Worm (Caenorhabditis elegans) whole organism, L4 larva: Measurements from ENCODE around the gene F28H6.4.
A peak's percentile ranks its signal among the peaks of the same experiment; 100 is the strongest.

Experiments used
- D1046.2 ChIP-seq: fragments of 200-800 bp; sonication (Bioruptor generic); IDR thresholded peaks from 2 replicates; pipeline ENCODE4 v1.3.6; 2022; ENCODE audit warnings: missing genetic modification characterization, missing compliant biosample characterization
- R02D3.7 ChIP-seq: fragments of 150-350 bp; sonication (generic microtip); optimal IDR thresholded peaks from 3 replicates; lab custom pipeline; 2014; ENCODE audit warnings: missing biosample characterization, missing genetic modification characterization
- T26A8.4 ChIP-seq: fragments of 200-800 bp; sonication (Bioruptor generic); IDR thresholded peaks from 2 replicates; pipeline ENCODE4 v1.3.6; 2022; ENCODE audit warnings: missing genetic modification characterization, missing compliant biosample characterization
- Y48G9A.11 ChIP-seq: fragments of 200-800 bp; sonication (Bioruptor generic); IDR thresholded peaks from 2 replicates; pipeline ENCODE4 v1.3.6; 2022; ENCODE audit warnings: missing genetic modification reagents, missing genetic modification characterization, missing compliant biosample characterization
- ZK546.5 ChIP-seq, 2 experiments: sonication (generic microtip); optimal IDR thresholded peaks; 2 replicates each; lab custom pipeline; 2017; ENCODE audit warnings: missing biosample characterization in 2 of 2, missing genetic modification characterization in 2 of 2
- aha-1 ChIP-seq: fragments of 150-350 bp; peaks from one replicate; lab custom pipeline; 2014; ENCODE audit warnings: missing biosample characterization, missing genetic modification characterization
- aly-2 ChIP-seq: sonication (generic microtip); optimal IDR thresholded peaks from 2 replicates; lab custom pipeline; 2018; ENCODE audit warnings: missing biosample characterization, missing genetic modification characterization
- arid-1 ChIP-seq: fragments of 200-800 bp; sonication (Bioruptor generic); conservative IDR thresholded peaks from 2 replicates; pipeline ENCODE4 v1.3.6; 2022; ENCODE audit warnings: missing genetic modification reagents, missing genetic modification characterization, missing compliant biosample characterization
- attf-4 ChIP-seq: sonication (generic microtip); optimal IDR thresholded peaks from 3 replicates; lab custom pipeline; 2017; ENCODE audit warnings: missing biosample characterization, missing genetic modification characterization
- ceh-20 ChIP-seq: fragments of 200-800 bp; sonication (Bioruptor generic); IDR thresholded peaks from 2 replicates; pipeline ENCODE4 v1.3.6; 2022; ENCODE audit warnings: missing genetic modification reagents, missing genetic modification characterization, missing compliant biosample characterization
- ceh-44 ChIP-seq: fragments of 200-800 bp; sonication (Bioruptor generic); IDR thresholded peaks from 2 replicates; pipeline ENCODE4 v1.3.6; 2022; ENCODE audit warnings: missing genetic modification reagents, missing genetic modification characterization, missing compliant biosample characterization
- ces-1 ChIP-seq: fragments of 150-350 bp; sonication (generic microtip); optimal IDR thresholded peaks from 4 replicates; lab custom pipeline; 2014; ENCODE audit warnings: missing biosample characterization, missing genetic modification reagents, missing genetic modification characterization
- ctbp-1 ChIP-seq: fragments of 200-800 bp; sonication (Bioruptor generic); IDR thresholded peaks from 2 replicates; pipeline ENCODE4 v1.3.6; 2022; ENCODE audit warnings: missing genetic modification reagents, missing genetic modification characterization, missing compliant biosample characterization
- daf-16 ChIP-seq, 3 experiments: sonication (generic microtip); optimal IDR thresholded peaks; 2 replicates each; lab custom pipeline; 2016 to 2017; ENCODE audit warnings: missing genetic modification characterization in 3 of 3, missing genetic modification reagents in 3 of 3, mild to moderate bottlenecking in 2 of 3, missing compliant biosample characterization in 2 of 3, missing biosample characterization in 1 of 3, moderate library complexity in 1 of 3
- daf-19 ChIP-seq: fragments of 200-800 bp; sonication (Bioruptor generic); conservative IDR thresholded peaks from 2 replicates; pipeline ENCODE4 v1.3.6; 2022; ENCODE audit warnings: missing genetic modification characterization, missing compliant biosample characterization
- dmd-6 ChIP-seq: fragments of 200-800 bp; sonication (Bioruptor generic); IDR thresholded peaks from 2 replicates; pipeline ENCODE4 v1.3.6; 2022; ENCODE audit warnings: missing genetic modification reagents, missing genetic modification characterization, missing compliant biosample characterization
- dmd-8 ChIP-seq: fragments of 200-800 bp; sonication (Bioruptor generic); IDR thresholded peaks from 2 replicates; pipeline ENCODE4 v1.3.6; 2022; ENCODE audit warnings: missing genetic modification characterization, missing compliant biosample characterization
- dmd-9 ChIP-seq: fragments of 200-800 bp; sonication (Bioruptor generic); IDR thresholded peaks from 2 replicates; pipeline ENCODE4 v1.3.6; 2022; ENCODE audit warnings: missing genetic modification reagents, missing genetic modification characterization, missing compliant biosample characterization
- duxl-1 ChIP-seq: sonication (generic microtip); optimal IDR thresholded peaks from 2 replicates; lab custom pipeline; 2016; ENCODE audit warnings: mild to moderate bottlenecking, missing genetic modification characterization, moderate library complexity, missing compliant biosample characterization; ENCODE audit not compliant: poor library complexity
- dve-1 ChIP-seq: sonication (generic microtip); optimal IDR thresholded peaks from 2 replicates; lab custom pipeline; 2017; ENCODE audit warnings: antibody characterized with exemption, mild to moderate bottlenecking, missing genetic modification characterization, missing compliant biosample characterization; ENCODE audit not compliant: insufficient read depth
- egl-27 ChIP-seq: sonication (generic microtip); optimal IDR thresholded peaks from 3 replicates; lab custom pipeline; 2017; ENCODE audit warnings: missing biosample characterization, missing genetic modification reagents, missing genetic modification characterization
- egl-43 ChIP-seq: fragments of 200-800 bp; sonication (Bioruptor generic); IDR thresholded peaks from 2 replicates; pipeline ENCODE4 v1.3.6; 2022; ENCODE audit warnings: missing genetic modification reagents, missing genetic modification characterization, missing compliant biosample characterization
- gei-8 ChIP-seq: fragments of 200-800 bp; sonication (Bioruptor generic); optimal IDR thresholded peaks from 2 replicates; lab custom pipeline; 2018; ENCODE audit warnings: mild to moderate bottlenecking, missing genetic modification characterization, missing compliant biosample characterization
- hlh-11 ChIP-seq: fragments of 200-800 bp; sonication (Bioruptor generic); optimal IDR thresholded peaks from 2 replicates; lab custom pipeline; 2018; ENCODE audit warnings: mild to moderate bottlenecking, missing genetic modification characterization, missing compliant biosample characterization
- hmg-1.1 ChIP-seq: fragments of 200-800 bp; sonication (Bioruptor generic); IDR thresholded peaks from 2 replicates; pipeline ENCODE4 v1.3.6; 2022; ENCODE audit warnings: missing genetic modification reagents, missing genetic modification characterization, missing compliant biosample characterization
- lim-7 ChIP-seq: fragments of 200-800 bp; sonication (Bioruptor generic); IDR thresholded peaks from 2 replicates; pipeline ENCODE4 v1.3.6; 2022; ENCODE audit warnings: missing genetic modification characterization, missing compliant biosample characterization
- lin-1 ChIP-seq: fragments of 200-800 bp; sonication (Bioruptor generic); IDR thresholded peaks from 2 replicates; pipeline ENCODE4 v1.3.6; 2022; ENCODE audit warnings: missing genetic modification reagents, missing genetic modification characterization, missing compliant biosample characterization
- lin-13 ChIP-seq: fragments of 150-350 bp; optimal IDR thresholded peaks from 2 replicates; lab custom pipeline; 2014; ENCODE audit warnings: missing biosample characterization, missing genetic modification reagents, missing genetic modification characterization
- lin-38 ChIP-seq: fragments of 200-800 bp; sonication (Bioruptor generic); IDR thresholded peaks from 2 replicates; pipeline ENCODE4 v1.3.6; 2022; ENCODE audit warnings: missing genetic modification reagents, missing genetic modification characterization, missing compliant biosample characterization
- mdl-1 ChIP-seq, 2 experiments: fragments of 150-350 bp in 1 of 2; sonication (generic microtip) in 1 of 2; optimal IDR thresholded peaks; 2 replicates each; lab custom pipeline; 2014 to 2017; ENCODE audit warnings: missing biosample characterization in 2 of 2, missing genetic modification characterization in 2 of 2
- mep-1 ChIP-seq: fragments of 150-350 bp; sonication (generic microtip); optimal IDR thresholded peaks from 3 replicates; lab custom pipeline; 2014; ENCODE audit warnings: missing biosample characterization, missing genetic modification characterization
- mes-2 ChIP-seq: sonication (generic microtip); optimal IDR thresholded peaks from 2 replicates; lab custom pipeline; 2016; ENCODE audit warnings: missing genotype, mild to moderate bottlenecking, missing genetic modification characterization, missing compliant biosample characterization; ENCODE audit not compliant: poor library complexity, severe bottlenecking
- nhr-11 ChIP-seq: fragments of 150-350 bp; optimal IDR thresholded peaks from 2 replicates; lab custom pipeline; 2014; ENCODE audit warnings: missing biosample characterization, missing genetic modification characterization
- nhr-237 ChIP-seq: sonication (generic microtip); optimal IDR thresholded peaks from 2 replicates; lab custom pipeline; 2017; ENCODE audit warnings: missing biosample characterization, missing genetic modification characterization
- nhr-28 ChIP-seq: fragments of 150-350 bp; optimal IDR thresholded peaks from 2 replicates; lab custom pipeline; 2014; ENCODE audit warnings: missing biosample characterization, missing genetic modification characterization
- nhr-48 ChIP-seq: sonication (generic microtip); optimal IDR thresholded peaks from 2 replicates; lab custom pipeline; 2016; ENCODE audit warnings: mild to moderate bottlenecking, missing genetic modification characterization, missing compliant biosample characterization
- nhr-6 ChIP-seq: fragments of 150-350 bp; optimal IDR thresholded peaks from 2 replicates; lab custom pipeline; 2014; ENCODE audit warnings: missing biosample characterization, missing genetic modification characterization
- pha-4 ChIP-seq, 2 experiments: fragments of 150-350 bp in 1 of 2; fragments of 200-800 bp in 1 of 2; sonication (Bioruptor generic) in 1 of 2; IDR thresholded peaks in 1 of 2; optimal IDR thresholded peaks in 1 of 2; 2 replicates each; pipeline versions ENCODE4 v1.3.6 to Lab custom; 2014 to 2022; ENCODE audit warnings: missing genetic modification characterization in 2 of 2, missing genetic modification reagents in 2 of 2, missing biosample characterization in 1 of 2, missing compliant biosample characterization in 1 of 2
- php-3 ChIP-seq: fragments of 200-800 bp; sonication (Bioruptor generic); IDR thresholded peaks from 2 replicates; pipeline ENCODE4 v1.3.6; 2022; ENCODE audit warnings: missing genetic modification reagents, missing genetic modification characterization, missing compliant biosample characterization
- rbr-2 ChIP-seq: sonication (generic microtip); optimal IDR thresholded peaks from 2 replicates; lab custom pipeline; 2016; ENCODE audit warnings: missing genotype, missing genetic modification characterization, missing compliant biosample characterization
- snpc-1.2 ChIP-seq: fragments of 200-800 bp; sonication (Bioruptor generic); IDR thresholded peaks from 2 replicates; pipeline ENCODE4 v1.3.6; 2022; ENCODE audit warnings: missing genetic modification reagents, missing genetic modification characterization, missing compliant biosample characterization
- tra-1 ChIP-seq: fragments of 200-800 bp; sonication (Bioruptor generic); IDR thresholded peaks from 2 replicates; pipeline ENCODE4 v1.3.6; 2022; ENCODE audit warnings: missing genetic modification reagents, missing genetic modification characterization, missing compliant biosample characterization
- unc-62 ChIP-seq, 3 experiments: fragments of 150-350 bp in 1 of 3; sonication (generic microtip); optimal IDR thresholded peaks in 2 of 3; peaks in 1 of 3; 1 replicate in 1 of 3; 2 replicates in 2 of 3; lab custom pipeline; 2014 to 2017; ENCODE audit warnings: missing biosample characterization in 3 of 3, missing genetic modification characterization in 3 of 3, missing genetic modification reagents in 3 of 3, missing genotype in 1 of 3
- vab-7 ChIP-seq: fragments of 200-800 bp; sonication (Bioruptor generic); IDR thresholded peaks from 2 replicates; pipeline ENCODE4 v1.3.6; 2022; ENCODE audit warnings: missing genetic modification reagents, missing genetic modification characterization, missing compliant biosample characterization
- zip-2 ChIP-seq: fragments of 150-350 bp; optimal IDR thresholded peaks from 2 replicates; lab custom pipeline; 2014; ENCODE audit warnings: missing biosample characterization, missing genetic modification characterization
- ztf-7 ChIP-seq: fragments of 150-350 bp; optimal IDR thresholded peaks from 2 replicates; lab custom pipeline; 2014; ENCODE audit warnings: missing biosample characterization, missing genetic modification characterization

Gene F28H6.4

DNA sequence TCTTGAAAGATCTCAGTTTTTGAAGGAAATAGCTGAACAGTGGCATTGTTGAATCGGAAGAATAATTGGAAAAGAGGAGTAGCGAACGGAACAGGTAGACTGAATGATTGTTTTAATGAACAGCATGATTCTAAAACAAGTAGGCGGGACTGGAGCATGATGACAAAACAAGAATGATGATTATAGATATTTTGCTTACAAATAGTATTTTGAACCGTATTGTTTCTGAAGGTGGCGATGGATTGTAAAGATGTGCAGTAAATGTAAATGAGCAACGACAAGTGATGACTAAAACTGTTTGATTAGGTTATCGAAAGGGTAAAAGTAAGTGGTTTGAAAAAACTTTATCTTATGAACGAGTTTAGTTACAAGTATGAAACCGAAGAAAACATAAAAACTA lies 6.6 kb downstream of the F28H6.4 start, which contains the start of gene F28H6.8:
TSS of gene F28H6.8 (minus strand) at position 101 of the 400 bp plus-strand sequence.
- TF ChIP-seq nhr-11 (tag; lab: Kevin White, UChicago) (no peak), unc-62 (GFP tag; optimal IDR thresholded peaks at IDR 0.05 in 1 of 2; lab: Kevin White, UChicago) (peak in 1 of 2 experiments; percentile 71), unc-62 (tag; optimal IDR thresholded peaks at IDR 0.05; lab: Kevin White, UChicago) (no peak)

DNA sequence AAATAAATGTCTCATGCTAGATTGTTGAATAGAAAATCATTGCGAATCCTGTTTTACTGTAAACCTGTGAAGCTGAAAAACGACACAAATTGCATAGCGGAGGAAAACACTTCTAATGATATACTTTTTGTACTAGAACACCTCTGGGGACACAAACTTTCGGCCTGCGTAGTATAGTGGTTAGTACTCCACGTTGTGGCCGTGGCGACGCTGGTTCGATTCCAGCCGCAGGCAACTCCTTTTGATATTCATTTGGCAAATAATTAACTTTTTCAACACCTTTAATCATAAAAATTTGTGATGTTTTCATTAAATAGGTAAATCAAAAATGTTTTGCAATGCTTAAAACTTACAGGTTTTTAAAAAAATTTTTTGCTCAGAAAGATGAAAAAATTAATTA lies 7.2 kb downstream of the F28H6.4 start:
- TF ChIP-seq lim-7 (GFP tag; lab: Robert Waterston, UW): peak; percentile 81
- TF ChIP-seq arid-1: 0 out of 2 replicates have a peak, but pooled peaks have one; percentile 31
- no peak for TF ChIP-seq R02D3.7 (tag; lab: Kevin White, UChicago)
- TF ChIP-seq ceh-20 (GFP tag; lab: Robert Waterston, UW): 0 out of 2 replicates have a peak, but pooled peaks have one; percentile 27
- TF ChIP-seq nhr-28 (tag; lab: Kevin White, UChicago): no peak
- peak; percentile 52; the same call in 1 of the 2 replicates for TF ChIP-seq hmg-1.1 (GFP tag; lab: Robert Waterston, UW)
- peak in 1 of 2 experiments; percentile 29 for TF ChIP-seq daf-16 (GFP tag; optimal IDR thresholded peaks at IDR 0.05; lab: Kevin White, UChicago)
- peak; percentile 51 for TF ChIP-seq daf-16 (tag; optimal IDR thresholded peaks at IDR 0.05; lab: Kevin White, UChicago)
- peak; percentile 51 for TF ChIP-seq mep-1
- TF ChIP-seq dve-1 (tag; lab: Kevin White, UChicago): peak; percentile 49
- TF ChIP-seq daf-19 (GFP tag; lab: Robert Waterston, UW): peak; percentile 74
- TF ChIP-seq lin-13: no peak
- peak; percentile 81 for TF ChIP-seq snpc-1.2 (GFP tag; lab: Robert Waterston, UW)
- no peak for TF ChIP-seq nhr-48 (tag; lab: Kevin White, UChicago)
- TF ChIP-seq mdl-1 (tag; optimal IDR thresholded peaks at IDR 0.05; lab: Kevin White, UChicago): no peak
- TF ChIP-seq dmd-9 (GFP tag; lab: Robert Waterston, UW): no peak
- TF ChIP-seq T26A8.4: peak; percentile 47; the same call in 1 of the 2 replicates
- peak; percentile 9 for TF ChIP-seq aha-1 (tag; lab: Kevin White, UChicago)
- TF ChIP-seq rbr-2 (tag; lab: Kevin White, UChicago): no peak
- TF ChIP-seq egl-43: peak; percentile 71; the same call in 1 of the 2 replicates
- no peak for TF ChIP-seq ZK546.5 (tag; optimal IDR thresholded peaks at IDR 0.05; lab: Kevin White, UChicago)
- 0 out of 2 replicates have a peak, but pooled peaks have one; percentile 10 for TF ChIP-seq D1046.2 (GFP tag; lab: Robert Waterston, UW)
- TF ChIP-seq gei-8: no peak
- TF ChIP-seq vab-7 (GFP tag; lab: Robert Waterston, UW): peak; percentile 68; the same call in 1 of the 2 replicates
- no peak for TF ChIP-seq ces-1 (GFP tag; lab: Kevin White, UChicago)
- TF ChIP-seq nhr-237: no peak
- peak; percentile 42; the same call in 1 of the 2 replicates for TF ChIP-seq tra-1 (GFP tag; lab: Robert Waterston, UW)
- TF ChIP-seq Y48G9A.11: peak; percentile 56; the same call in 1 of the 2 replicates
- TF ChIP-seq lin-38 (GFP tag; lab: Robert Waterston, UW): peak; percentile 60
- TF ChIP-seq dmd-6 (GFP tag; lab: Robert Waterston, UW): peak; percentile 39
- TF ChIP-seq php-3: no peak
- no peak for TF ChIP-seq ctbp-1
- TF ChIP-seq duxl-1 (tag; lab: Kevin White, UChicago): peak; percentile 39
- no peak; the same call in 1 of the 2 replicates for TF ChIP-seq ceh-44
- peak; percentile 54 for TF ChIP-seq mes-2
- TF ChIP-seq egl-27 (tag; lab: Kevin White, UChicago): no peak
- peak; percentile 65; the same call in 1 of the 2 replicates for TF ChIP-seq dmd-8 (GFP tag; lab: Robert Waterston, UW)
- no peak for TF ChIP-seq hlh-11 (tag; lab: Kevin White, UChicago)
- no peak for TF ChIP-seq attf-4 (tag; lab: Kevin White, UChicago)
- TF ChIP-seq pha-4 (GFP tag; IDR thresholded peaks at IDR 0.05; lab: Robert Waterston, UW): peak; percentile 54; the same call in 1 of the 2 replicates
- TF ChIP-seq pha-4 (tag; optimal IDR thresholded peaks at IDR 0.05; lab: Kevin White, UChicago): no peak
- no peak for TF ChIP-seq zip-2 (tag; lab: Kevin White, UChicago)
- no peak for TF ChIP-seq aly-2 (tag; lab: Kevin White, UChicago)
- TF ChIP-seq lin-1 (GFP tag; lab: Robert Waterston, UW): peak; percentile 74; the same call in 1 of the 2 replicates
- no peak for TF ChIP-seq ztf-7 (tag; lab: Kevin White, UChicago)
- TF ChIP-seq nhr-6 (tag; lab: Kevin White, UChicago): no peak
